Worm (Caenorhabditis elegans) whole organism, young adult: ENCODE results near the gene egl-38.

ENCODE experiments used
- B0019.2 ChIP-seq: fragments of 200-800 bp; sonication (Bioruptor generic); conservative IDR thresholded peaks from 2 replicates; pipeline ENCODE4 v1.3.6; 2022; ENCODE audit warnings: missing genetic modification reagents, missing genetic modification characterization, missing compliant biosample characterization
- B0035.1 ChIP-seq: sonication (generic microtip); optimal IDR thresholded peaks from 2 replicates; lab custom pipeline; 2016; ENCODE audit warnings: missing genetic modification characterization, mild to moderate bottlenecking, missing compliant biosample characterization, missing genotype, missing genetic modification reagents
- C17E4.6 ChIP-seq: fragments of 200-800 bp; sonication (Bioruptor generic); IDR thresholded peaks from 2 replicates; pipeline ENCODE4 v1.3.6; 2022; ENCODE audit warnings: missing genetic modification reagents, missing genetic modification characterization, missing compliant biosample characterization
- F10E7.11 ChIP-seq: sonication (generic microtip); optimal IDR thresholded peaks from 2 replicates; lab custom pipeline; 2017; ENCODE audit warnings: mild to moderate bottlenecking, missing genetic modification characterization, moderate library complexity, missing compliant biosample characterization
- F39B2.1 ChIP-seq: fragments of 200-800 bp; sonication (Bioruptor generic); IDR thresholded peaks from 2 replicates; pipeline ENCODE4 v1.3.6; 2022; ENCODE audit warnings: missing genetic modification reagents, missing genetic modification characterization, missing compliant biosample characterization
- F52B5.7 ChIP-seq: sonication (generic microtip); optimal IDR thresholded peaks from 2 replicates; lab custom pipeline; 2016; ENCODE audit warnings: mild to moderate bottlenecking, missing genetic modification characterization, missing compliant biosample characterization
- akir-1 ChIP-seq: fragments of 200-800 bp; sonication (Bioruptor generic); optimal IDR thresholded peaks from 2 replicates; lab custom pipeline; 2018; ENCODE audit warnings: mild to moderate bottlenecking, missing genetic modification characterization, moderate library complexity, missing compliant biosample characterization
- atf-7 ChIP-seq: sonication (generic microtip); optimal IDR thresholded peaks from 2 replicates; lab custom pipeline; 2017; ENCODE audit warnings: mild to moderate bottlenecking, missing genetic modification characterization, missing compliant biosample characterization
- athp-1 ChIP-seq: sonication (generic microtip); optimal IDR thresholded peaks from 2 replicates; lab custom pipeline; 2017; ENCODE audit warnings: mild to moderate bottlenecking, missing genetic modification characterization, missing compliant biosample characterization
- attf-6 ChIP-seq: fragments of 200-800 bp; sonication (Bioruptor generic); IDR thresholded peaks from 2 replicates; pipeline ENCODE4 v1.3.6; 2022; ENCODE audit warnings: missing genetic modification reagents, missing genetic modification characterization, missing compliant biosample characterization
- ceh-100 ChIP-seq: fragments of 200-800 bp; sonication (Bioruptor generic); IDR thresholded peaks from 2 replicates; pipeline ENCODE4 v1.3.6; 2022; ENCODE audit warnings: missing genetic modification reagents, missing genetic modification characterization, missing compliant biosample characterization
- ceh-27 ChIP-seq: fragments of 200-800 bp; sonication (Bioruptor generic); optimal IDR thresholded peaks from 2 replicates; lab custom pipeline; 2018; ENCODE audit warnings: mild to moderate bottlenecking, missing genetic modification characterization, moderate library complexity, missing compliant biosample characterization
- dpff-1 ChIP-seq: sonication (generic microtip); optimal IDR thresholded peaks from 2 replicates; lab custom pipeline; 2017; ENCODE audit warnings: mild to moderate bottlenecking, missing genetic modification characterization, missing compliant biosample characterization
- ekl-4 ChIP-seq: fragments of 200-800 bp; sonication (Bioruptor generic); IDR thresholded peaks from 2 replicates; pipeline ENCODE4 v1.3.6; 2022; ENCODE audit warnings: missing genetic modification reagents, missing genetic modification characterization, missing compliant biosample characterization
- fkh-3 ChIP-seq: sonication (generic microtip); optimal IDR thresholded peaks from 2 replicates; lab custom pipeline; 2016; ENCODE audit warnings: mild to moderate bottlenecking, missing genetic modification characterization, missing compliant biosample characterization
- him-1 ChIP-seq: sonication (generic microtip); optimal IDR thresholded peaks from 2 replicates; lab custom pipeline; 2016; ENCODE audit warnings: missing genotype, missing genetic modification reagents, missing genetic modification characterization, missing compliant biosample characterization
- hlh-26 ChIP-seq: fragments of 200-800 bp; sonication (Bioruptor generic); conservative IDR thresholded peaks from 2 replicates; pipeline ENCODE4 v1.3.6; 2022; ENCODE audit warnings: missing genetic modification reagents, missing genetic modification characterization, missing compliant biosample characterization
- hrde-1 ChIP-seq: sonication (generic microtip); optimal IDR thresholded peaks from 2 replicates; lab custom pipeline; 2016; ENCODE audit warnings: missing genetic modification characterization, mild to moderate bottlenecking, missing compliant biosample characterization, moderate library complexity, missing genotype, missing genetic modification reagents, borderline replicate concordance
- lag-1 ChIP-seq: fragments of 200-800 bp; sonication (Bioruptor generic); IDR thresholded peaks from 2 replicates; pipeline ENCODE4 v1.3.6; 2022; ENCODE audit warnings: missing genetic modification reagents, missing genetic modification characterization, missing compliant biosample characterization
- lin-26 ChIP-seq: fragments of 200-800 bp; sonication (Bioruptor generic); IDR thresholded peaks from 2 replicates; pipeline ENCODE4 v1.3.6; 2022; ENCODE audit warnings: missing genetic modification reagents, missing genetic modification characterization, missing compliant biosample characterization
- lin-54 ChIP-seq: fragments of 200-800 bp; sonication (Bioruptor generic); optimal IDR thresholded peaks from 2 replicates; lab custom pipeline; 2018; ENCODE audit warnings: mild to moderate bottlenecking, missing genetic modification characterization, missing compliant biosample characterization
- lsl-1 ChIP-seq: fragments of 200-800 bp; sonication (Bioruptor generic); optimal IDR thresholded peaks from 2 replicates; lab custom pipeline; 2018; ENCODE audit warnings: mild to moderate bottlenecking, missing genetic modification characterization, moderate library complexity, missing compliant biosample characterization
- madf-10 ChIP-seq: sonication (generic microtip); optimal IDR thresholded peaks from 2 replicates; lab custom pipeline; 2016; ENCODE audit warnings: mild to moderate bottlenecking, missing genetic modification characterization, missing compliant biosample characterization
- madf-3 ChIP-seq: fragments of 200-800 bp; sonication (Bioruptor generic); IDR thresholded peaks from 2 replicates; pipeline ENCODE4 v1.3.6; 2022; ENCODE audit warnings: missing genetic modification reagents, missing genetic modification characterization, missing compliant biosample characterization
- madf-6 ChIP-seq: fragments of 200-800 bp; sonication (Bioruptor generic); IDR thresholded peaks from 2 replicates; pipeline ENCODE4 v1.3.6; 2022; ENCODE audit warnings: missing genetic modification reagents, missing genetic modification characterization, missing compliant biosample characterization
- nfya-2 ChIP-seq: fragments of 200-800 bp; sonication (Bioruptor generic); IDR thresholded peaks from 2 replicates; pipeline ENCODE4 v1.3.6; 2022; ENCODE audit warnings: missing genetic modification reagents, missing genetic modification characterization, missing compliant biosample characterization
- nfyb-1 ChIP-seq: fragments of 200-800 bp; sonication (Bioruptor generic); IDR thresholded peaks from 2 replicates; pipeline ENCODE4 v1.3.6; 2022; ENCODE audit warnings: missing genetic modification reagents, missing genetic modification characterization, missing compliant biosample characterization
- snpc-1.1 ChIP-seq: sonication (generic microtip); optimal IDR thresholded peaks from 2 replicates; lab custom pipeline; 2017; ENCODE audit warnings: missing genetic modification characterization, mild to moderate bottlenecking, missing compliant biosample characterization, antibody characterized with exemption, moderate library complexity, missing genotype, missing genetic modification reagents; ENCODE audit not compliant: insufficient read depth
- snpc-3.4 ChIP-seq: sonication (generic microtip); optimal IDR thresholded peaks from 2 replicates; lab custom pipeline; 2017; ENCODE audit warnings: missing genetic modification characterization, mild to moderate bottlenecking, missing compliant biosample characterization, antibody characterized with exemption, moderate library complexity, missing genotype, missing genetic modification reagents
- snpc-4 ChIP-seq, 5 experiments: fragments of 150-350 bp in 1 of 5; sonication (generic microtip) in 4 of 5; optimal IDR thresholded peaks; 2 replicates each; lab custom pipeline; 2014 to 2018; ENCODE audit warnings: missing genetic modification characterization in 5 of 5, missing biosample characterization in 3 of 5, antibody characterized with exemption in 2 of 5, mild to moderate bottlenecking in 2 of 5, missing compliant biosample characterization in 2 of 5, missing genotype in 2 of 5, moderate library complexity in 2 of 5, missing genetic modification reagents in 1 of 5
- sptf-2 ChIP-seq: fragments of 200-800 bp; sonication (Bioruptor generic); optimal IDR thresholded peaks from 2 replicates; lab custom pipeline; 2018; ENCODE audit warnings: mild to moderate bottlenecking, missing genetic modification characterization, missing compliant biosample characterization
- tlf-1 ChIP-seq: fragments of 200-800 bp; sonication (Bioruptor generic); optimal IDR thresholded peaks from 2 replicates; lab custom pipeline; 2018; ENCODE audit warnings: mild to moderate bottlenecking, missing genetic modification characterization, missing compliant biosample characterization
- zim-3 ChIP-seq: sonication (generic microtip); optimal IDR thresholded peaks from 2 replicates; lab custom pipeline; 2017; ENCODE audit warnings: mild to moderate bottlenecking, missing genetic modification characterization, moderate library complexity, missing compliant biosample characterization

The egl-38 gene

DNA sequence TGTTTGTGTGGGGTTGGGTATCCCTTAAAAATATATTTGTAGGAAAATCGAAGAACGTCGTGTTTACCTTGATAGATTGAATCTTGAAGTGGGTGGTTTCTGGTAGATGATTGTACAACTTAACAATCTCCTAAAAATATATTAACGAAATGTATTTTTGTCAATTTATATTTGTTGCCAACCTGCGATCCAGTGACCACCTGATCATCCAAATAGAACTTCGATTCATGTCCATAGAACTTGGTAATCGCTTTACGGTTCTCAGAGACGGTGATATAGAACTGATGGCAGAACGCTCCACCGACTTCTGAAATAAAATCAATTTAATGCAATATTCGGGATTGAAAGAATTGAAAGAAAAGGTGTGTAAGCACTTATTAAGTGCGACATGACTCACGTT lies 18.1 kb upstream of the egl-38 start:
- TF ChIP-seq lin-26 (GFP tag; lab: Robert Waterston, UW) (0 out of 2 replicates have a peak, but pooled peaks have one; percentile 53), F52B5.7 (no peak)

ce11 chrIV:10126544-10126943 lies 16.2 kb upstream of the egl-38 start, which contains the start of gene ctf-18:
TSS of gene ctf-18 (minus strand) at chrIV:10126644.
- TF ChIP-seq hrde-1 (tag; lab: Kevin White, UChicago) (peak; percentile 31), madf-6 (0 out of 2 replicates have a peak, but pooled peaks have one; percentile 16), fkh-3 (tag; lab: Kevin White, UChicago) (no peak)

DNA sequence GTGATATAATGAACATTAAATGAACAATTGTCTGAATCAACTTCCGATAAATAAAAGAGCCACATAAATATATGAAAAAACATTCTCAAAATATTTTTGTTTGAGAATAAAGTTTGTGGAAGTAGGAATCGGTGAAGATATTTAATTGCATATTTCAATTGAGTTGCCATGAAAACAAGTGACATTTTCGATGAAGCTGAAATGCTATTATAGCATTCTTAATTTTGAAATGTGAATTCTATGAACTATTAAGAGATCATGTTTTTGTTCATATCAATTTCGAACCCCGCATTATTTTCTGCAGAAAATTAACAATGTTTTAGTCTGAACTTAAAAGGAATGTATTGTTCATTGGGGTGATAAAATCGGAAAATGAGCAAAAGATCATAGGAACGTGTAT lies 11.9 kb upstream of the egl-38 start, which contains the start of gene irld-21:
Gene irld-21 (minus strand): TSS at position 101 of the 400 bp plus-strand sequence.
- TF ChIP-seq tlf-1 (GFP tag; lab: Kevin White, UChicago) (no peak), atf-7 (tag; lab: Kevin White, UChicago) (no peak), ceh-100 (GFP tag; lab: Robert Waterston, UW) (no peak), F39B2.1 (no peak), lin-54 (GFP tag; lab: Kevin White, UChicago) (no peak), ceh-27 (GFP tag; lab: Kevin White, UChicago) (no peak), dpff-1 (tag; lab: Kevin White, UChicago) (no peak), ekl-4 (GFP tag; lab: Robert Waterston, UW) (no peak), nfyb-1 (GFP tag; lab: Robert Waterston, UW) (no peak), C17E4.6 (no peak), him-1 (tag; lab: Kevin White, UChicago) (no peak), F10E7.11 (tag; lab: Kevin White, UChicago) (no peak), madf-10 (no peak), nfya-2 (GFP tag; lab: Robert Waterston, UW) (no peak), zim-3 (tag; lab: Kevin White, UChicago) (no peak), athp-1 (tag; lab: Kevin White, UChicago) (no peak)

DNA sequence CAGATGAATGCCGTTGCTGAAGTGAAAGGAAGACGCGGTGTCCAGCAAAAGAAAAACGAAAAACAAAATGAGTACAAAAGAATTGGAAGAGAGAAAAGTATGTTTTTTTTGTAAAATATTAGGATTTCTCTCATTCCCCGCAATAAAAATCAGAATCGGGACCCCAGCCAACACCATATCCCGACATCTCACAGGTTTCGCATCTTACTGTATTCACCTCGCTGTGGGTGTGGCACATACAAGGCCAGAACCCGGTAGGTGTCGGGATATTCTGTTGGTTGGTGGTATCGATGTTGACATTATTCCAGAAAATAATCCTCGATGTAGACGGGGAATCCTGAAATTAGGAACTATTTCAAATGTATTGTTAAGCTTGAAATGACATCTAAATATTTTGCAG lies 6.4 kb upstream of the egl-38 start:
- TF ChIP-seq B0019.2 (no peak), snpc-4 (GFP tag; optimal IDR thresholded peaks at IDR 0.05; lab: Kevin White, UChicago) (peak; percentile 72), snpc-4 (tag; optimal IDR thresholded peaks at IDR 0.05; lab: Kevin White, UChicago) (peak; percentile 53 to 91 (median 68)), akir-1 (GFP tag; lab: Kevin White, UChicago) (no peak), lsl-1 (GFP tag; lab: Kevin White, UChicago) (peak; percentile 17), snpc-1.1 (peak; percentile 85), madf-6 (0 out of 2 replicates have a peak, but pooled peaks have one; percentile 17), snpc-3.4 (peak; percentile 19)

DNA sequence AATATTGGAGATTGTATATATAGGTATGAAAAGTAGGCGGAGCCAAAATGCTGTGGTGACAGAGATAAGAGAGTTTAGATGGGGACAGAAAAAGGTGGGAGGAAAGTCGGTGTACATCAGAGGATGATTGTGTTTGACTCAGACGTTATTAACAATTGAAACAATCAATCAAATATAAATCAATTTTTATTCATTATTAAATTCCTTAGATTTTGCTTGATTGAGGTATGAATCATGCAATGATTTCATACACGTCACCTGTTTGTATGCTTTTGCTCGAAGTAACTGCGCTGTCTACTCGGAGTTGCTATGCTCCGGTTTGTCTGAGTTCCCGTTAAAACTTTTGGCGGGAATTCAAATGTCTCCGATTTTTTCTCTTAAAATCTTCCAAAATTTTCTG lies 4.8 kb upstream of the egl-38 start, which contains the start of gene C04G2.10:
Gene C04G2.10 (plus strand): TSS at position 301 of the 400 bp plus-strand sequence.
- TF ChIP-seq attf-6 (GFP tag; lab: Robert Waterston, UW) (no peak), B0035.1 (no peak), madf-3 (GFP tag; lab: Robert Waterston, UW) (no peak), hlh-26 (no peak), lag-1 (GFP tag; lab: Robert Waterston, UW) (no peak), sptf-2 (GFP tag; lab: Kevin White, UChicago) (no peak)
- TF ChIP-seq, all 124 proteins: peak for 0
